Fruit fly (Drosophila melanogaster): ENCODE data around the gene nocte.

nocte gene

dm6 chrX:10460506-10461114 lies 13.9 kb downstream of the nocte start, which contains the start of gene Neb-cGP (continued):
- TF ChIP-seq gem (tag; optimal IDR thresholded peaks at IDR 0.05) (peak; percentile 39), br (optimal IDR thresholded peaks at IDR 0.05) (no peak), dan (GFP tag; IDR thresholded peaks at IDR 0.05) (no peak), ase (GFP tag; IDR thresholded peaks at IDR 0.05) (no peak), vfl (GFP tag; optimal IDR thresholded peaks at IDR 0.05) (peak; percentile 42), Mrtf (GFP tag; IDR thresholded peaks at IDR 0.05) (no peak), inv (GFP tag; IDR thresholded peaks at IDR 0.05; ENCODE audit: partially characterized antibody) (peak; percentile 82), CG2678 (tag; optimal IDR thresholded peaks at IDR 0.05) (peak; percentile 38), CG1603 (tag; optimal IDR thresholded peaks at IDR 0.05) (peak; percentile 88), zfh2 (GFP tag; optimal IDR thresholded peaks at IDR 0.05) (peak; percentile 75), Rfx (GFP tag; IDR thresholded peaks at IDR 0.05) (peak; percentile 88), nerfin-1 (tag; optimal IDR thresholded peaks at IDR 0.05) (peak; percentile 10), pb (GFP tag; optimal IDR thresholded peaks at IDR 0.05) (peak; percentile 14), Xbp1 (GFP tag; optimal IDR thresholded peaks at IDR 0.05) (peak; percentile 71), tll (GFP tag; optimal IDR thresholded peaks at IDR 0.05) (no peak), tap (tag; optimal IDR thresholded peaks at IDR 0.05) (peak; percentile 42), Gsc (GFP tag; IDR thresholded peaks at IDR 0.05) (no peak), vvl (GFP tag; IDR thresholded peaks at IDR 0.05) (peak; percentile 82), CG15269 (tag; optimal IDR thresholded peaks at IDR 0.05) (peak; percentile 52), toy (GFP tag; IDR thresholded peaks at IDR 0.05) (no peak), Nf-YC (tag; optimal IDR thresholded peaks at IDR 0.05) (peak; percentile 57), CG3726 (GFP tag; IDR thresholded peaks at IDR 0.05) (no peak), CG6683 (GFP tag; optimal IDR thresholded peaks at IDR 0.05) (peak; percentile 16), CG3838 (GFP tag; optimal IDR thresholded peaks at IDR 0.05) (no peak), CG11398 (GFP tag; optimal IDR thresholded peaks at IDR 0.05) (no peak), CG14441 (GFP tag; IDR thresholded peaks at IDR 0.05) (0 out of 2 replicates have a peak, but pooled peaks have one; percentile 7), CG6791 (GFP tag; IDR thresholded peaks at IDR 0.05; ENCODE audit: partially characterized antibody) (peak; percentile 94), CG3847 (GFP tag; IDR thresholded peaks at IDR 0.05) (peak; percentile 95), CG15696 (tag; optimal IDR thresholded peaks at IDR 0.05) (no peak), sim (GFP tag; IDR thresholded peaks at IDR 0.05) (no peak), Chrac-16 (GFP tag; optimal IDR thresholded peaks at IDR 0.05) (peak; percentile 61), nerfin-2 (GFP tag; IDR thresholded peaks at IDR 0.05; ENCODE audit: partially characterized antibody) (peak; percentile 91), odd (GFP tag; optimal IDR thresholded peaks at IDR 0.05) (peak; percentile 8), HLH54F (GFP tag; optimal IDR thresholded peaks at IDR 0.05) (peak; percentile 73), CG14965 (GFP tag; optimal IDR thresholded peaks at IDR 0.05; ENCODE audit: borderline replicate concordance) (no peak), CG33213 (GFP tag; optimal IDR thresholded peaks at IDR 0.05) (peak; percentile 66), Ptx1 (GFP tag; IDR thresholded peaks at IDR 0.05) (peak; percentile 42; the same call in 1 of the 2 replicates), CG17568 (GFP tag; optimal IDR thresholded peaks at IDR 0.05) (no peak), btn (GFP tag; optimal IDR thresholded peaks at IDR 0.05) (no peak), Tbp (GFP tag; optimal IDR thresholded peaks at IDR 0.05) (no peak), ara (GFP tag; IDR thresholded peaks at IDR 0.05) (peak; percentile 25; the same call in 1 of the 2 replicates), chn (GFP tag; optimal IDR thresholded peaks at IDR 0.05) (peak; percentile 33), Dll (GFP tag; IDR thresholded peaks at IDR 0.05; ENCODE audit: partially characterized antibody) (peak; percentile 91), CG6813 (GFP tag; optimal IDR thresholded peaks at IDR 0.05) (peak; percentile 47), Elba2 (GFP tag; optimal IDR thresholded peaks at IDR 0.05) (no peak), gt (GFP tag; IDR thresholded peaks at IDR 0.05) (no peak), CG9437 (GFP tag; optimal IDR thresholded peaks at IDR 0.05) (no peak), CG4328 (GFP tag; optimal IDR thresholded peaks at IDR 0.05) (peak; percentile 13), nom (GFP tag; optimal IDR thresholded peaks at IDR 0.05) (peak; percentile 35), cato (GFP tag; optimal IDR thresholded peaks at IDR 0.05; ENCODE audit: borderline replicate concordance) (peak; percentile 7)
